Worm (Caenorhabditis elegans) whole organism, young adult: Measurements from ENCODE around the gene svop-1.
A peak's percentile ranks its signal among the peaks of the same experiment; 100 is the strongest.

Experiments used
- B0261.1 ChIP-seq: sonication (generic microtip); optimal IDR thresholded peaks from 2 replicates; lab custom pipeline; 2016; ENCODE audit warnings: mild to moderate bottlenecking, missing genetic modification characterization, moderate library complexity, missing compliant biosample characterization
- B0336.3 ChIP-seq: fragments of 200-800 bp; sonication (Bioruptor generic); IDR thresholded peaks from 2 replicates; pipeline ENCODE4 v1.3.6; 2022; ENCODE audit warnings: missing genetic modification characterization, missing compliant biosample characterization
- C06A6.2 ChIP-seq: fragments of 200-800 bp; sonication (Bioruptor generic); conservative IDR thresholded peaks from 2 replicates; pipeline ENCODE4 v1.3.6; 2022; ENCODE audit warnings: missing genetic modification characterization, missing compliant biosample characterization
- F10E7.11 ChIP-seq: sonication (generic microtip); optimal IDR thresholded peaks from 2 replicates; lab custom pipeline; 2017; ENCODE audit warnings: mild to moderate bottlenecking, missing genetic modification characterization, moderate library complexity, missing compliant biosample characterization
- F33H1.4 ChIP-seq: fragments of 200-800 bp; sonication (Bioruptor generic); IDR thresholded peaks from 2 replicates; pipeline ENCODE4 v1.3.6; 2022; ENCODE audit warnings: missing genetic modification reagents, missing genetic modification characterization, missing compliant biosample characterization
- F37B4.10 ChIP-seq: fragments of 200-800 bp; sonication (Bioruptor generic); IDR thresholded peaks from 2 replicates; pipeline ENCODE4 v1.3.6; 2022; ENCODE audit warnings: missing genetic modification characterization, missing compliant biosample characterization
- F57A8.1 ChIP-seq: fragments of 200-800 bp; sonication (Bioruptor generic); optimal IDR thresholded peaks from 2 replicates; lab custom pipeline; 2018; ENCODE audit warnings: mild to moderate bottlenecking, missing genetic modification characterization, moderate library complexity, missing compliant biosample characterization
- T07F8.4 ChIP-seq: sonication (generic microtip); optimal IDR thresholded peaks from 2 replicates; lab custom pipeline; 2016; ENCODE audit warnings: mild to moderate bottlenecking, missing genetic modification characterization, moderate library complexity, missing compliant biosample characterization
- Y67H2A.10 ChIP-seq: fragments of 200-800 bp; sonication (Bioruptor generic); conservative IDR thresholded peaks from 2 replicates; pipeline ENCODE4 v1.3.6; 2022; ENCODE audit warnings: missing genetic modification reagents, missing genetic modification characterization, missing compliant biosample characterization
- Y95B8A.8 ChIP-seq: fragments of 200-800 bp; sonication (Bioruptor generic); IDR thresholded peaks from 2 replicates; pipeline ENCODE4 v1.3.6; 2022; ENCODE audit warnings: missing genetic modification reagents, missing genetic modification characterization, missing compliant biosample characterization
- ZK185.1 ChIP-seq: sonication (generic microtip); optimal IDR thresholded peaks from 2 replicates; lab custom pipeline; 2016; ENCODE audit warnings: mild to moderate bottlenecking, missing genetic modification characterization, missing compliant biosample characterization; ENCODE audit not compliant: poor library complexity, severe bottlenecking
- ama-1 ChIP-seq, 3 experiments: fragments of 150-350 bp in 1 of 3; sonication (generic microtip) in 2 of 3; optimal IDR thresholded peaks; 2 replicates each; lab custom pipeline; 2014 to 2018; ENCODE audit warnings: missing biosample characterization in 2 of 3, missing genetic modification characterization in 2 of 3, missing genetic modification reagents in 2 of 3
- aptf-2 ChIP-seq: fragments of 200-800 bp; sonication (Bioruptor generic); conservative IDR thresholded peaks from 2 replicates; pipeline ENCODE4 v1.3.6; 2022; ENCODE audit warnings: missing genetic modification reagents, missing genetic modification characterization, missing compliant biosample characterization
- attf-3 ChIP-seq: fragments of 200-800 bp; sonication (Bioruptor generic); conservative IDR thresholded peaks from 2 replicates; pipeline ENCODE4 v1.3.6; 2022; ENCODE audit warnings: missing genetic modification reagents, missing genetic modification characterization, missing compliant biosample characterization
- attf-5 ChIP-seq: fragments of 200-800 bp; sonication (Bioruptor generic); optimal IDR thresholded peaks from 2 replicates; lab custom pipeline; 2018; ENCODE audit warnings: mild to moderate bottlenecking, missing genetic modification characterization, missing compliant biosample characterization
- ccch-3 ChIP-seq: fragments of 200-800 bp; sonication (Bioruptor generic); optimal IDR thresholded peaks from 2 replicates; lab custom pipeline; 2018; ENCODE audit warnings: mild to moderate bottlenecking, missing genetic modification characterization, missing compliant biosample characterization
- cebp-1 ChIP-seq, 2 experiments: fragments of 200-800 bp in 1 of 2; sonication (Bioruptor generic) in 1 of 2; sonication (generic microtip) in 1 of 2; IDR thresholded peaks in 1 of 2; optimal IDR thresholded peaks in 1 of 2; 2 replicates each; pipeline versions ENCODE4 v1.3.6 to Lab custom; 2017 to 2022; ENCODE audit warnings: missing compliant biosample characterization in 2 of 2, missing genetic modification characterization in 2 of 2, mild to moderate bottlenecking in 1 of 2, missing genetic modification reagents in 1 of 2, moderate library complexity in 1 of 2
- ceh-100 ChIP-seq: fragments of 200-800 bp; sonication (Bioruptor generic); IDR thresholded peaks from 2 replicates; pipeline ENCODE4 v1.3.6; 2022; ENCODE audit warnings: missing genetic modification reagents, missing genetic modification characterization, missing compliant biosample characterization
- ceh-40 ChIP-seq: fragments of 200-800 bp; sonication (Bioruptor generic); IDR thresholded peaks from 2 replicates; pipeline ENCODE4 v1.3.6; 2022; ENCODE audit warnings: missing genetic modification characterization, missing compliant biosample characterization
- chd-7 ChIP-seq: sonication (generic microtip); optimal IDR thresholded peaks from 2 replicates; lab custom pipeline; 2016; ENCODE audit warnings: mild to moderate bottlenecking, missing genetic modification characterization, moderate library complexity, missing compliant biosample characterization
- dpl-1 ChIP-seq: fragments of 150-350 bp; optimal IDR thresholded peaks from 2 replicates; lab custom pipeline; 2014; ENCODE audit warnings: missing biosample characterization, missing genetic modification reagents, missing genetic modification characterization
- efl-1 ChIP-seq: fragments of 150-350 bp; optimal IDR thresholded peaks from 2 replicates; lab custom pipeline; 2014; ENCODE audit warnings: missing biosample characterization, missing genetic modification reagents, missing genetic modification characterization
- egrh-3 ChIP-seq: fragments of 200-800 bp; sonication (Bioruptor generic); IDR thresholded peaks from 2 replicates; pipeline ENCODE4 v1.3.6; 2022; ENCODE audit warnings: missing genetic modification reagents, missing genetic modification characterization, missing compliant biosample characterization
- hlh-26 ChIP-seq: fragments of 200-800 bp; sonication (Bioruptor generic); conservative IDR thresholded peaks from 2 replicates; pipeline ENCODE4 v1.3.6; 2022; ENCODE audit warnings: missing genetic modification reagents, missing genetic modification characterization, missing compliant biosample characterization
- hmg-1.2 ChIP-seq: fragments of 200-800 bp; sonication (Bioruptor generic); IDR thresholded peaks from 2 replicates; pipeline ENCODE4 v1.3.6; 2022; ENCODE audit warnings: missing genetic modification reagents, missing genetic modification characterization, missing compliant biosample characterization
- hsf-1 ChIP-seq: fragments of 200-800 bp; sonication (Bioruptor generic); IDR thresholded peaks from 2 replicates; pipeline ENCODE4 v1.3.6; 2022; ENCODE audit warnings: missing genetic modification reagents, missing genetic modification characterization, missing compliant biosample characterization
- let-526 ChIP-seq: fragments of 200-800 bp; sonication (Bioruptor generic); IDR thresholded peaks from 2 replicates; pipeline ENCODE4 v1.3.6; 2022; ENCODE audit warnings: missing genetic modification reagents, missing genetic modification characterization, missing compliant biosample characterization
- let-607 ChIP-seq, 2 experiments: fragments of 200-800 bp in 1 of 2; sonication (Bioruptor generic) in 1 of 2; sonication (generic microtip) in 1 of 2; optimal IDR thresholded peaks; 2 replicates each; lab custom pipeline; 2016 to 2018; ENCODE audit warnings: mild to moderate bottlenecking in 2 of 2, missing compliant biosample characterization in 2 of 2, missing genetic modification characterization in 2 of 2, moderate library complexity in 2 of 2, missing genotype in 1 of 2
- lin-54 ChIP-seq: fragments of 200-800 bp; sonication (Bioruptor generic); optimal IDR thresholded peaks from 2 replicates; lab custom pipeline; 2018; ENCODE audit warnings: mild to moderate bottlenecking, missing genetic modification characterization, missing compliant biosample characterization
- lir-1 ChIP-seq: fragments of 200-800 bp; sonication (Bioruptor generic); conservative IDR thresholded peaks from 2 replicates; pipeline ENCODE4 v1.3.6; 2022; ENCODE audit warnings: missing genetic modification reagents, missing genetic modification characterization, missing compliant biosample characterization
- madf-3 ChIP-seq: fragments of 200-800 bp; sonication (Bioruptor generic); IDR thresholded peaks from 2 replicates; pipeline ENCODE4 v1.3.6; 2022; ENCODE audit warnings: missing genetic modification reagents, missing genetic modification characterization, missing compliant biosample characterization
- mes-4 ChIP-seq: sonication (generic microtip); optimal IDR thresholded peaks from 2 replicates; lab custom pipeline; 2016; ENCODE audit warnings: missing genotype, missing genetic modification characterization, missing compliant biosample characterization
- nfya-2 ChIP-seq: fragments of 200-800 bp; sonication (Bioruptor generic); IDR thresholded peaks from 2 replicates; pipeline ENCODE4 v1.3.6; 2022; ENCODE audit warnings: missing genetic modification reagents, missing genetic modification characterization, missing compliant biosample characterization
- pha-4 ChIP-seq: fragments of 150-350 bp; sonication (generic microtip); optimal IDR thresholded peaks from 2 replicates; lab custom pipeline; 2014; ENCODE audit warnings: missing biosample characterization, missing genetic modification reagents, missing genetic modification characterization
- rec-8 ChIP-seq, 2 experiments: sonication (generic microtip); optimal IDR thresholded peaks; 2 replicates each; lab custom pipeline; 2016; ENCODE audit warnings: mild to moderate bottlenecking in 2 of 2, missing genetic modification characterization in 2 of 2, missing genetic modification reagents in 2 of 2, missing genotype in 2 of 2, missing biosample characterization in 1 of 2, missing compliant biosample characterization in 1 of 2, moderate library complexity in 1 of 2
- repo-1 ChIP-seq: sonication (generic microtip); optimal IDR thresholded peaks from 2 replicates; lab custom pipeline; 2017; ENCODE audit warnings: mild to moderate bottlenecking, missing genetic modification characterization, missing compliant biosample characterization
- rpc-1 ChIP-seq, 2 experiments: fragments of 150-350 bp in 1 of 2; sonication (generic microtip) in 1 of 2; optimal IDR thresholded peaks; 2 replicates each; lab custom pipeline; 2014 to 2018; ENCODE audit warnings: missing biosample characterization in 1 of 2, missing genetic modification characterization in 1 of 2, missing genetic modification reagents in 1 of 2, missing genotype in 1 of 2
- snpc-3.4 ChIP-seq: sonication (generic microtip); optimal IDR thresholded peaks from 2 replicates; lab custom pipeline; 2017; ENCODE audit warnings: missing genetic modification characterization, mild to moderate bottlenecking, missing compliant biosample characterization, antibody characterized with exemption, moderate library complexity, missing genotype, missing genetic modification reagents
- sptf-2 ChIP-seq: fragments of 200-800 bp; sonication (Bioruptor generic); optimal IDR thresholded peaks from 2 replicates; lab custom pipeline; 2018; ENCODE audit warnings: mild to moderate bottlenecking, missing genetic modification characterization, missing compliant biosample characterization
- ztf-18 ChIP-seq: sonication (generic microtip); optimal IDR thresholded peaks from 2 replicates; lab custom pipeline; 2016; ENCODE audit warnings: missing genotype, mild to moderate bottlenecking, missing genetic modification characterization, missing compliant biosample characterization
- ztf-22 ChIP-seq: fragments of 200-800 bp; sonication (Bioruptor generic); optimal IDR thresholded peaks from 2 replicates; lab custom pipeline; 2018; ENCODE audit warnings: mild to moderate bottlenecking, missing genetic modification characterization, moderate library complexity, missing compliant biosample characterization
- ztf-28 ChIP-seq: fragments of 200-800 bp; sonication (Bioruptor generic); IDR thresholded peaks from 2 replicates; pipeline ENCODE4 v1.3.6; 2022; ENCODE audit warnings: missing genetic modification reagents, missing genetic modification characterization, missing compliant biosample characterization
- ztf-3 ChIP-seq: fragments of 200-800 bp; sonication (Bioruptor generic); optimal IDR thresholded peaks from 2 replicates; lab custom pipeline; 2018; ENCODE audit warnings: mild to moderate bottlenecking, missing genetic modification characterization, missing compliant biosample characterization
- ztf-6 ChIP-seq: fragments of 200-800 bp; sonication (Bioruptor generic); IDR thresholded peaks from 2 replicates; pipeline ENCODE4 v1.3.6; 2022; ENCODE audit warnings: missing genetic modification reagents, missing genetic modification characterization, missing compliant biosample characterization

The svop-1 gene

DNA sequence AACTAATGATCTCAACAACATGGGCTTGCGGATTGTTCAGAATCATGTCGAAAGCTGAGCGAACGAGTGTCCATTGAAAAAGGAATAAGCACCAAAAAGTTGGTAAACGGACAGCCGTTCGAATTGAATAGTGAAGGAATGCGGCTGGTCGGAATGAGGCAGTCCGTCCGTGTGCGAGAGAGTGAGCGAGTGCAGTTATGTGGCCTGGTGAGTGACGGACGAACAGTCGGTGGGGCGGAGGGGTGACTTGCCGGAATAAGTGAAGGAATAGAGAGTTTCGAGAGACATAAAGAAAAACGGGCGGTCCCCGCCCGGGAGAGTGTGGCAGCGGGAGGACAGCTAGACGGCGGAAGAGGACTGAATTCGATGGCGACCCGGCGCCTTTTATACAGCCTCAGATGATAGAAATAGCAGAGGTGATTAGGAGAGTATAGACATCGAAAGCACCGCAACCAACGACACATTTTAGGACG is 20.0 kb downstream of the svop-1 start (continued):
- TF ChIP-seq let-526 (GFP tag; lab: Robert Waterston, UW) (peak; percentile 79; the same call in 1 of the 2 replicates), efl-1 (GFP tag; lab: Kevin White, UChicago) (no peak), hsf-1 (GFP tag; lab: Robert Waterston, UW) (0 out of 2 replicates have a peak, but pooled peaks have one; percentile 8), nfya-2 (GFP tag; lab: Robert Waterston, UW) (no peak), hlh-26 (GFP tag; lab: Robert Waterston, UW) (no peak), rec-8 (tag; optimal IDR thresholded peaks at IDR 0.05; lab: Kevin White, UChicago) (no peak), B0261.1 (no peak), F37B4.10 (0 out of 2 replicates have a peak, but pooled peaks have one; percentile 82), rpc-1 (optimal IDR thresholded peaks at IDR 0.05; lab: Kevin White, UChicago) (no peak), rpc-1 (tag; optimal IDR thresholded peaks at IDR 0.05; lab: Kevin White, UChicago) (no peak), Y95B8A.8 (GFP tag; lab: Robert Waterston, UW) (no peak), F57A8.1 (peak; percentile 46), chd-7 (tag; lab: Kevin White, UChicago) (peak; percentile 82), egrh-3 (GFP tag; lab: Robert Waterston, UW) (peak; percentile 79), ama-1 (optimal IDR thresholded peaks at IDR 0.05; lab: Kevin White, UChicago) (peak; percentile 95), ama-1 (GFP tag; optimal IDR thresholded peaks at IDR 0.05; lab: Kevin White, UChicago) (no peak), Y67H2A.10 (no peak), ZK185.1 (tag; lab: Kevin White, UChicago) (peak; percentile 52), ztf-18 (peak; percentile 73), F33H1.4 (no peak), B0336.3 (GFP tag; lab: Robert Waterston, UW) (peak; percentile 85; the same call in 1 of the 2 replicates), attf-3 (no peak), ceh-40 (GFP tag; lab: Robert Waterston, UW) (no peak), C06A6.2 (peak; percentile 73), snpc-3.4 (tag; lab: Kevin White, UChicago) (no peak), mes-4 (tag; lab: Kevin White, UChicago) (no peak), F10E7.11 (tag; lab: Kevin White, UChicago) (no peak), lin-54 (GFP tag; lab: Kevin White, UChicago) (peak; percentile 57), T07F8.4 (tag; lab: Kevin White, UChicago) (no peak), cebp-1 (GFP tag; IDR thresholded peaks at IDR 0.05; lab: Robert Waterston, UW) (peak; percentile 62), cebp-1 (tag; optimal IDR thresholded peaks at IDR 0.05; lab: Kevin White, UChicago) (peak; percentile 84), dpl-1 (GFP tag; lab: Kevin White, UChicago) (no peak), ztf-3 (GFP tag; lab: Kevin White, UChicago) (peak; percentile 13), madf-3 (GFP tag; lab: Robert Waterston, UW) (0 out of 2 replicates have a peak, but pooled peaks have one; percentile 28), aptf-2 (no peak), ztf-6 (GFP tag; lab: Robert Waterston, UW) (no peak), lir-1 (0 out of 2 replicates have a peak, but pooled peaks have one; percentile 19), sptf-2 (no peak), ztf-22 (peak; percentile 83), ccch-3 (no peak), let-607 (tag; optimal IDR thresholded peaks at IDR 0.05; lab: Kevin White, UChicago) (peak; percentile 47 to 87), ztf-28 (no peak), pha-4 (tag; lab: Kevin White, UChicago) (peak; percentile 13), ceh-100 (GFP tag; lab: Robert Waterston, UW) (peak; percentile 54; the same call in 1 of the 2 replicates), hmg-1.2 (peak; percentile 83), attf-5 (GFP tag; lab: Kevin White, UChicago) (peak; percentile 72), repo-1 (tag; lab: Kevin White, UChicago) (peak; percentile 66)
